Worm (Caenorhabditis elegans): ENCODE data around the gene wnk-1.

The wnk-1 gene

ce11 chrIV:9159863-9160262 lies 40.0 kb upstream of the wnk-1 start:
- no peak for TF ChIP-seq unc-39 (tag; optimal IDR thresholded peaks at IDR 0.05)
- no peak for TF ChIP-seq nhr-237 (tag; optimal IDR thresholded peaks at IDR 0.05)
- no peak for TF ChIP-seq snpc-4 (tag; optimal IDR thresholded peaks at IDR 0.05)

ce11 chrIV:9165027-9165426 lies 34.9 kb upstream of the wnk-1 start, which contains the start of gene pcp-2:
Gene pcp-2, minus strand, starts transcription at chrIV:9165127.
- TF ChIP-seq drap-1 (GFP tag; optimal IDR thresholded peaks at IDR 0.05), result no peak
- TF ChIP-seq mep-1 (tag; optimal IDR thresholded peaks at IDR 0.05), result no peak
- TF ChIP-seq ceh-39 (tag; optimal IDR thresholded peaks at IDR 0.05), result no peak
- TF ChIP-seq nhr-2 (tag; optimal IDR thresholded peaks at IDR 0.05), result no peak
- no peak for TF ChIP-seq M03D4.4 (tag; optimal IDR thresholded peaks at IDR 0.05)
- no peak for TF ChIP-seq ceh-83 (GFP tag; optimal IDR thresholded peaks at IDR 0.05)
- TF ChIP-seq elt-3 (tag; optimal IDR thresholded peaks at IDR 0.05), result no peak
- no peak for TF ChIP-seq sem-2 (GFP tag; optimal IDR thresholded peaks at IDR 0.05)
- no peak for TF ChIP-seq pha-4 (tag; optimal IDR thresholded peaks at IDR 0.05)
- TF ChIP-seq unc-120 (tag; optimal IDR thresholded peaks at IDR 0.05; ENCODE audit: poor library complexity, severe bottlenecking), result no peak
- no peak for TF ChIP-seq blmp-1 (tag; optimal IDR thresholded peaks at IDR 0.05)
- no peak for TF ChIP-seq nhr-12 (tag; optimal IDR thresholded peaks at IDR 0.05)
- no peak for TF ChIP-seq hlh-1 (tag; optimal IDR thresholded peaks at IDR 0.05)
- no peak for TF ChIP-seq nhr-237 (tag; optimal IDR thresholded peaks at IDR 0.05)
- no peak for TF ChIP-seq nhr-28 (tag; optimal IDR thresholded peaks at IDR 0.05)
- TF ChIP-seq unc-62 (GFP tag; optimal IDR thresholded peaks at IDR 0.05), result no peak
- TF ChIP-seq bed-3 (GFP tag; optimal IDR thresholded peaks at IDR 0.05), result no peak
- TF ChIP-seq snpc-4 (tag; optimal IDR thresholded peaks at IDR 0.05), result no peak

DNA sequence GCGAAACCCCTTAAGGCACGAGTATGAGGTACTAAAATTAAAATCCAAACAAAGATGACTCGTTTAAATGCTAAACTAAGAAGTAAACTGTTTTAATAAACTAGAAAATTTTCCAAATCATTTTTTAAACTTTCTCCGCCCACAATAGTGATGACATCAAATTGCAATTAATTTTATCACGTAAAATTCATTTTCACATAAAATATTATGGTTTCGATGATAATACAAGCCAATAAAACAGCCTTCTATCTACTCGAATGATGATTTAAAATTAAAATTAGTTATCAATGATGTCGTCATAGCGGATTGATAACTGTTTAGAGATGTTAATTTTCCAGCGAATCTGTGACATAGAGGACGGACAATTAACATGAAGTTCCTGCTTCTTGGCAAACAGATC lies 34.2 kb upstream of the wnk-1 start, which contains the start of gene C07C7.3:
TSS of gene C07C7.3 (plus strand) at position 371 of the 400 bp plus-strand sequence.
- no peak for TF ChIP-seq mls-2 (tag; optimal IDR thresholded peaks at IDR 0.05)
- TF ChIP-seq zip-8 (tag; optimal IDR thresholded peaks at IDR 0.05), result no peak
- no peak for TF ChIP-seq ham-2 (GFP tag; optimal IDR thresholded peaks at IDR 0.05)
- no peak for TF ChIP-seq ces-1 (GFP tag; optimal IDR thresholded peaks at IDR 0.05)
- no peak for TF ChIP-seq flh-1 (GFP tag; optimal IDR thresholded peaks at IDR 0.05)
- no peak for TF ChIP-seq ceh-43 (GFP tag; optimal IDR thresholded peaks at IDR 0.05)
- no peak for TF ChIP-seq blmp-1 (tag; optimal IDR thresholded peaks at IDR 0.05)
- no peak for TF ChIP-seq ztf-11 (tag; optimal IDR thresholded peaks at IDR 0.05)
- TF ChIP-seq nhr-237 (tag; optimal IDR thresholded peaks at IDR 0.05), result no peak
- no peak for TF ChIP-seq unc-39 (tag; optimal IDR thresholded peaks at IDR 0.05)
- no peak for TF ChIP-seq ceh-83 (GFP tag; optimal IDR thresholded peaks at IDR 0.05)
- no peak for TF ChIP-seq M03D4.4 (tag; optimal IDR thresholded peaks at IDR 0.05)
- TF ChIP-seq nhr-12 (tag; optimal IDR thresholded peaks at IDR 0.05), result no peak
- no peak for TF ChIP-seq lin-32 (GFP tag; optimal IDR thresholded peaks at IDR 0.05)
- no peak for TF ChIP-seq sem-2 (GFP tag; optimal IDR thresholded peaks at IDR 0.05)
- TF ChIP-seq pha-4 (tag; optimal IDR thresholded peaks at IDR 0.05), result no peak
- no peak for TF ChIP-seq cnd-1 (tag; optimal IDR thresholded peaks at IDR 0.05)
- TF ChIP-seq nhr-28 (tag; optimal IDR thresholded peaks at IDR 0.05), result no peak
- no peak for TF ChIP-seq bed-3 (GFP tag; optimal IDR thresholded peaks at IDR 0.05)

ce11 chrIV:9169764-9170163 lies 30.1 kb upstream of the wnk-1 start:
- TF ChIP-seq snpc-4 (tag; optimal IDR thresholded peaks at IDR 0.05), result no peak
- no peak for TF ChIP-seq ceh-39 (tag; optimal IDR thresholded peaks at IDR 0.05)
- TF ChIP-seq M03D4.4 (tag; optimal IDR thresholded peaks at IDR 0.05), result no peak
- no peak for TF ChIP-seq ceh-43 (GFP tag; optimal IDR thresholded peaks at IDR 0.05)
- TF ChIP-seq ces-1 (GFP tag; optimal IDR thresholded peaks at IDR 0.05), result no peak
- TF ChIP-seq pha-4 (tag; optimal IDR thresholded peaks at IDR 0.05), result no peak
- TF ChIP-seq ztf-11 (tag; optimal IDR thresholded peaks at IDR 0.05), result no peak
- no peak for TF ChIP-seq lsy-2 (tag; optimal IDR thresholded peaks at IDR 0.05)

DNA sequence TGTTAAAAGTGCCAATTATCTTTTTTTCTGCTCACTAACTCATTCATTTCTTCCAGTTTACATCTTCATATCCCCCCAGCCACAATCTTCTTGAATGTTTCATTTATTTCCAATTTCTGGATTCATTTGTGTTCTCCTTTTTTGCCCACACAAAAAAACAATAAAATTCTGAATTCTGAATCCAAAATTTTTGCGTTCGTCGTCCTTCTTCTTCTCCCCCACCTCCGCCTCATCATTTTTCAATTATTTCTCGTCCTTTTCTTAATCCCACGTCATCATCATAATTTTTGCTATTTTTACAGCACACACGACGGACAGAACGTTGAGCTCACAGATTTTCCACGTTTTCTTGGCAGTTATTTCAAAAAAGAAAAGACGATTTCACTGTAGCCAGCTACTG lies 15.4 kb upstream of the wnk-1 start, which contains the start of gene C07C7.1:
TSS of gene C07C7.1 (plus strand) at position 301 of the 400 bp plus-strand sequence.
- no peak for TF ChIP-seq snpc-4 (tag; optimal IDR thresholded peaks at IDR 0.05)
- TF ChIP-seq nhr-12 (tag; optimal IDR thresholded peaks at IDR 0.05), result no peak
- TF ChIP-seq nhr-76 (tag; optimal IDR thresholded peaks at IDR 0.05), result no peak
- TF ChIP-seq blmp-1 (tag; optimal IDR thresholded peaks at IDR 0.05), result no peak
- no peak for TF ChIP-seq drap-1 (GFP tag; optimal IDR thresholded peaks at IDR 0.05)
- TF ChIP-seq sem-2 (GFP tag; optimal IDR thresholded peaks at IDR 0.05), result no peak

DNA sequence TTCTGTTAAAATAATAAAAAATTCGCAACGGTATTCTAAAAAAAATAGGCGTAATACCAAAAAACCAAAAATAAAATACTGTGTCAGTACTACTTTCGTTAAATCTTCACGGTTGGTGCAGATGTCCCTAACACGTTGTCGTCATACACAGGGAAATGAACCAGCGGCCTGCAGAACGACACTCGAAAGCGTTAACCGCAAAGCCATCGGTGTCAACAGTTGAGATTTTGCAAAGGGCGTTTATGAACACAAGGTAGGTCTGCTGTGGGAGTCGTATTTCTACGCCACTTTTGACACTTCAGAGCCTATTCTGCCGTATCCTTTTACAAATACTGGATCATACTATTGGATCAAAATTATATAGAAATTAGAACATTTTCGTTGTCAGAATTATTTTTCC lies 8.7 kb upstream of the wnk-1 start:
- TF ChIP-seq zip-8 (tag; optimal IDR thresholded peaks at IDR 0.05), result no peak
- TF ChIP-seq cnd-1 (tag; optimal IDR thresholded peaks at IDR 0.05), result peak; percentile 96
- TF ChIP-seq nhr-237 (tag; optimal IDR thresholded peaks at IDR 0.05), result no peak
- peak; percentile 22 for TF ChIP-seq nhr-28 (tag; optimal IDR thresholded peaks at IDR 0.05)
- TF ChIP-seq lin-13 (tag; optimal IDR thresholded peaks at IDR 0.05), result peak; percentile 69
- no peak for TF ChIP-seq blmp-1 (tag; optimal IDR thresholded peaks at IDR 0.05)
- TF ChIP-seq elt-3 (tag; optimal IDR thresholded peaks at IDR 0.05), result peak; percentile 65
- TF ChIP-seq ham-2 (GFP tag; optimal IDR thresholded peaks at IDR 0.05), result peak; percentile 91
- no peak for TF ChIP-seq ces-1 (GFP tag; optimal IDR thresholded peaks at IDR 0.05)
- peak; percentile 95 for TF ChIP-seq ceh-83 (GFP tag; optimal IDR thresholded peaks at IDR 0.05)
- peak; percentile 97 for TF ChIP-seq mls-2 (tag; optimal IDR thresholded peaks at IDR 0.05)
- peak; percentile 54 for TF ChIP-seq lsy-2 (tag; optimal IDR thresholded peaks at IDR 0.05)
- no peak for TF ChIP-seq snpc-4 (tag; optimal IDR thresholded peaks at IDR 0.05)
- TF ChIP-seq ztf-11 (tag; optimal IDR thresholded peaks at IDR 0.05), result peak; percentile 33
- TF ChIP-seq sptf-1 (tag; optimal IDR thresholded peaks at IDR 0.05), result peak; percentile 97
- no peak for TF ChIP-seq elt-1 (tag; optimal IDR thresholded peaks at IDR 0.05; ENCODE audit: borderline replicate concordance, insufficient read depth)
- TF ChIP-seq mep-1 (tag; optimal IDR thresholded peaks at IDR 0.05), result peak; percentile 77
- peak; percentile 93 for TF ChIP-seq sem-2 (GFP tag; optimal IDR thresholded peaks at IDR 0.05)
- peak; percentile 94 for TF ChIP-seq lin-32 (GFP tag; optimal IDR thresholded peaks at IDR 0.05)
- peak; percentile 92 for TF ChIP-seq flh-1 (GFP tag; optimal IDR thresholded peaks at IDR 0.05)
- peak; percentile 88 for TF ChIP-seq bed-3 (GFP tag; optimal IDR thresholded peaks at IDR 0.05)
- TF ChIP-seq ceh-39 (tag; optimal IDR thresholded peaks at IDR 0.05), result peak; percentile 14
- TF ChIP-seq unc-120 (tag; optimal IDR thresholded peaks at IDR 0.05; ENCODE audit: poor library complexity, severe bottlenecking), result peak; percentile 92
- TF ChIP-seq hlh-1 (tag; optimal IDR thresholded peaks at IDR 0.05), result peak; percentile 65
- TF ChIP-seq tbx-8 (GFP tag; optimal IDR thresholded peaks at IDR 0.05), result peak; percentile 81
- peak; percentile 86 for TF ChIP-seq pha-4 (tag; optimal IDR thresholded peaks at IDR 0.05)
- TF ChIP-seq nhr-2 (tag; optimal IDR thresholded peaks at IDR 0.05), result no peak
